Fruit fly (Drosophila melanogaster) whole organism, embryonic: ENCODE results near the gene IFT43.

Source experiments
- B-H1 ChIP-seq: fragments of 200-800 bp; sonication (Bioruptor generic); IDR thresholded peaks from 3 replicates; pipeline ENCODE4 v1.3.6; 2022; ENCODE audit warnings: missing biosample characterization, missing genetic modification characterization
- Bgb ChIP-seq: fragments of 200-800 bp; sonication (Bioruptor generic); IDR thresholded peaks from 2 replicates; pipeline ENCODE4 v1.3.6; 2022; ENCODE audit warnings: missing biosample characterization, missing genetic modification characterization; ENCODE audit not compliant: partially characterized antibody
- C15 ChIP-seq: fragments of 200-800 bp; sonication (Bioruptor generic); IDR thresholded peaks from 3 replicates; pipeline ENCODE4 v1.3.6; 2022; ENCODE audit warnings: missing biosample characterization, missing genetic modification characterization
- CG10366 ChIP-seq: fragments of 200-800 bp; sonication (Bioruptor generic); IDR thresholded peaks from 2 replicates; pipeline ENCODE4 v1.3.6; 2022; ENCODE audit warnings: missing biosample characterization, missing genetic modification characterization
- CG11093 ChIP-seq: fragments of 200-800 bp; sonication (Bioruptor generic); IDR thresholded peaks from 3 replicates; pipeline ENCODE4 v1.3.6; 2022; ENCODE audit warnings: missing biosample characterization, missing genetic modification characterization
- CG12744 ChIP-seq: fragments of 200-800 bp; sonication (Bioruptor generic); optimal IDR thresholded peaks from 2 replicates; lab custom pipeline; 2016; ENCODE audit warnings: missing biosample characterization, missing genetic modification characterization
- CG14710 ChIP-seq: fragments of 200-800 bp; sonication (Bioruptor generic); optimal IDR thresholded peaks from 3 replicates; lab custom pipeline; 2019; ENCODE audit warnings: missing biosample characterization, mild to moderate bottlenecking, missing genetic modification characterization, moderate library complexity
- CG1647 ChIP-seq: fragments of 200-800 bp; sonication (Bioruptor generic); optimal IDR thresholded peaks from 3 replicates; lab custom pipeline; 2016; ENCODE audit warnings: missing biosample characterization, missing genetic modification characterization
- CG17186 ChIP-seq: fragments of 200-800 bp; sonication (Bioruptor generic); optimal IDR thresholded peaks from 3 replicates; lab custom pipeline; 2017; ENCODE audit warnings: missing biosample characterization, missing genetic modification reagents, missing genetic modification characterization
- CG2712 ChIP-seq: fragments of 200-800 bp; optimal IDR thresholded peaks from 3 replicates; lab custom pipeline; 2019; ENCODE audit warnings: missing biosample characterization, mild to moderate bottlenecking, missing genetic modification characterization, moderate library complexity
- CG31441 ChIP-seq: fragments of 200-800 bp; sonication (Bioruptor generic); IDR thresholded peaks from 2 replicates; pipeline ENCODE4 v1.3.6; 2022; ENCODE audit warnings: missing biosample characterization, missing genetic modification characterization
- CG33213 ChIP-seq: fragments of 200-800 bp; sonication (Bioruptor generic); optimal IDR thresholded peaks from 3 replicates; lab custom pipeline; 2016; ENCODE audit warnings: missing biosample characterization, missing genetic modification characterization
- CG34224 ChIP-seq: fragments of 200-800 bp; sonication (Bioruptor generic); IDR thresholded peaks from 3 replicates; pipeline ENCODE4 v1.3.6; 2022; ENCODE audit warnings: missing biosample characterization, missing genetic modification characterization; ENCODE audit not compliant: partially characterized antibody
- CG3847 ChIP-seq: fragments of 200-800 bp; sonication (Bioruptor generic); IDR thresholded peaks from 2 replicates; pipeline ENCODE4 v1.3.6; 2022; ENCODE audit warnings: missing biosample characterization, missing genetic modification characterization
- CG4854 ChIP-seq: fragments of 200-800 bp; sonication (Bioruptor generic); optimal IDR thresholded peaks from 2 replicates; lab custom pipeline; 2016; ENCODE audit warnings: missing biosample characterization, missing genetic modification characterization, inconsistent platforms
- CG6254 ChIP-seq: fragments of 200-800 bp; sonication (Bioruptor generic); optimal IDR thresholded peaks from 3 replicates; lab custom pipeline; 2017; ENCODE audit warnings: mild to moderate bottlenecking, missing biosample characterization, missing genetic modification reagents, missing genetic modification characterization
- CG6791 ChIP-seq: fragments of 200-800 bp; sonication (Bioruptor generic); IDR thresholded peaks from 3 replicates; pipeline ENCODE4 v1.3.6; 2022; ENCODE audit warnings: missing biosample characterization, missing genetic modification characterization; ENCODE audit not compliant: partially characterized antibody
- CG7271 ChIP-seq: fragments of 200-800 bp; sonication (Bioruptor generic); optimal IDR thresholded peaks from 2 replicates; lab custom pipeline; 2018; ENCODE audit warnings: missing biosample characterization, mild to moderate bottlenecking, missing genetic modification characterization, moderate library complexity
- CG9437 ChIP-seq: fragments of 200-800 bp; sonication (Bioruptor generic); optimal IDR thresholded peaks from 2 replicates; lab custom pipeline; 2018; ENCODE audit warnings: missing biosample characterization, mild to moderate bottlenecking, missing genetic modification characterization
- CHES-1-like ChIP-seq: fragments of 200-800 bp; sonication (Bioruptor generic); optimal IDR thresholded peaks from 2 replicates; lab custom pipeline; 2016; ENCODE audit warnings: missing biosample characterization, missing genetic modification characterization
- Camta ChIP-seq: fragments of 200-800 bp; sonication (Bioruptor generic); optimal IDR thresholded peaks from 2 replicates; lab custom pipeline; 2016; ENCODE audit warnings: missing biosample characterization, missing genetic modification characterization
- Dad ChIP-seq: fragments of 200-800 bp; sonication (Bioruptor generic); optimal IDR thresholded peaks from 3 replicates; lab custom pipeline; 2016; ENCODE audit warnings: missing biosample characterization, missing genetic modification characterization
- Doc3 ChIP-seq: fragments of 200-800 bp; sonication (Bioruptor generic); IDR thresholded peaks from 3 replicates; pipeline ENCODE4 v1.3.6; 2022; ENCODE audit warnings: missing biosample characterization, missing genetic modification characterization; ENCODE audit not compliant: partially characterized antibody
- Dref ChIP-seq: fragments of 200-800 bp; sonication (Bioruptor generic); IDR thresholded peaks from 2 replicates; pipeline ENCODE4 v1.3.6; 2022; ENCODE audit warnings: missing biosample characterization, missing genetic modification characterization
- E2f2 ChIP-seq: fragments of 200-800 bp; sonication (Bioruptor generic); IDR thresholded peaks from 2 replicates; pipeline ENCODE4 v1.3.6; 2022; ENCODE audit warnings: missing biosample characterization, missing genetic modification characterization
- H2.0 ChIP-seq: fragments of 200-800 bp; sonication (Bioruptor generic); IDR thresholded peaks from 2 replicates; pipeline ENCODE4 v1.3.6; 2022; ENCODE audit warnings: missing biosample characterization, missing genetic modification characterization
- HmgZ ChIP-seq: fragments of 200-800 bp; sonication (Bioruptor generic); optimal IDR thresholded peaks from 2 replicates; lab custom pipeline; 2018; ENCODE audit warnings: missing biosample characterization, mild to moderate bottlenecking, missing genetic modification characterization
- Sry-β ChIP-seq: fragments of 200-800 bp; sonication (Bioruptor generic); optimal IDR thresholded peaks from 2 replicates; lab custom pipeline; 2018; ENCODE audit warnings: missing biosample characterization, mild to moderate bottlenecking, missing genetic modification characterization, moderate library complexity
- Ssrp ChIP-seq: fragments of 200-800 bp; sonication (Bioruptor generic); optimal IDR thresholded peaks from 2 replicates; lab custom pipeline; 2018; ENCODE audit warnings: missing biosample characterization, mild to moderate bottlenecking, missing genetic modification characterization, moderate library complexity
- Tbp ChIP-seq: fragments of >200 bp; optimal IDR thresholded peaks from 2 replicates; lab custom pipeline; 2018; ENCODE audit warnings: missing biosample characterization, missing genetic modification characterization
- Vsx1 ChIP-seq: fragments of 200-800 bp; sonication (Bioruptor generic); optimal IDR thresholded peaks from 2 replicates; lab custom pipeline; 2017; ENCODE audit warnings: missing biosample characterization, mild to moderate bottlenecking, missing genetic modification characterization, missing genetic modification reagents
- bbx ChIP-seq: fragments of 200-800 bp; sonication (Bioruptor generic); IDR thresholded peaks from 2 replicates; pipeline ENCODE4 v1.3.6; 2022; ENCODE audit warnings: missing biosample characterization, missing genetic modification characterization; ENCODE audit not compliant: partially characterized antibody
- ci ChIP-seq: fragments of 200-800 bp; sonication (Bioruptor generic); IDR thresholded peaks from 3 replicates; pipeline ENCODE4 v1.3.6; 2022; ENCODE audit warnings: missing biosample characterization, missing genetic modification characterization
- gsb ChIP-seq: fragments of 200-800 bp; sonication (Bioruptor generic); IDR thresholded peaks from 2 replicates; pipeline ENCODE4 v1.3.6; 2022; ENCODE audit warnings: missing biosample characterization, missing genetic modification characterization
- insv ChIP-seq, 2 experiments: fragments of 200-800 bp; sonication (Bioruptor generic); optimal IDR thresholded peaks; 3 replicates each; lab custom pipeline; 2016 to 2018; ENCODE audit warnings: missing biosample characterization in 2 of 2, missing genetic modification characterization in 2 of 2
- inv ChIP-seq: fragments of 200-800 bp; sonication (Bioruptor generic); IDR thresholded peaks from 2 replicates; pipeline ENCODE4 v1.3.6; 2022; ENCODE audit warnings: missing biosample characterization, missing genetic modification characterization; ENCODE audit not compliant: partially characterized antibody
- jing ChIP-seq: fragments of 200-800 bp; sonication (Bioruptor generic); optimal IDR thresholded peaks from 2 replicates; lab custom pipeline; 2018; ENCODE audit warnings: missing biosample characterization, mild to moderate bottlenecking, missing genetic modification characterization
- klu ChIP-seq: fragments of 200-800 bp; sonication (Bioruptor generic); IDR thresholded peaks from 2 replicates; pipeline ENCODE4 v1.3.6; 2022; ENCODE audit warnings: missing biosample characterization, missing genetic modification characterization
- knrl ChIP-seq: fragments of 200-800 bp; sonication (Bioruptor generic); IDR thresholded peaks from 3 replicates; pipeline ENCODE4 v1.3.6; 2022; ENCODE audit warnings: missing biosample characterization, missing genetic modification characterization; ENCODE audit not compliant: partially characterized antibody
- nerfin-1 ChIP-seq: fragments of 200-800 bp; sonication (Bioruptor generic); optimal IDR thresholded peaks from 3 replicates; lab custom pipeline; 2019; ENCODE audit warnings: missing biosample characterization, mild to moderate bottlenecking, missing genetic modification characterization, moderate library complexity
- onecut ChIP-seq: fragments of 200-800 bp; sonication (Bioruptor generic); IDR thresholded peaks from 2 replicates; pipeline ENCODE4 v1.3.6; 2022; ENCODE audit warnings: missing biosample characterization, missing genetic modification characterization
- phol ChIP-seq: fragments of 200-800 bp; sonication (Bioruptor generic); optimal IDR thresholded peaks from 3 replicates; lab custom pipeline; 2018; ENCODE audit warnings: missing biosample characterization, mild to moderate bottlenecking, missing genetic modification characterization, moderate library complexity
- pum ChIP-seq: fragments of 200-800 bp; sonication (Bioruptor generic); optimal IDR thresholded peaks from 2 replicates; lab custom pipeline; 2016; ENCODE audit warnings: missing biosample characterization, missing genetic modification characterization
- sd ChIP-seq: fragments of 200-800 bp; sonication (Bioruptor generic); optimal IDR thresholded peaks from 3 replicates; lab custom pipeline; 2018; ENCODE audit warnings: missing biosample characterization, mild to moderate bottlenecking, missing genetic modification characterization, moderate library complexity
- sens ChIP-seq: fragments of 200-800 bp; sonication (Bioruptor generic); peaks from one replicate; lab custom pipeline; 2016; ENCODE audit warnings: missing biosample characterization, missing genetic modification characterization
- seq ChIP-seq: fragments of 200-800 bp; sonication (Bioruptor generic); IDR thresholded peaks from 2 replicates; pipeline ENCODE4 v1.3.6; 2022; ENCODE audit warnings: missing biosample characterization, missing genetic modification characterization
- sna ChIP-seq: fragments of 200-800 bp; sonication (Bioruptor generic); IDR thresholded peaks from 2 replicates; pipeline ENCODE4 v1.3.6; 2022; ENCODE audit warnings: missing biosample characterization, missing genetic modification characterization; ENCODE audit not compliant: partially characterized antibody
- stwl ChIP-seq: fragments of 200-800 bp; sonication (Bioruptor generic); optimal IDR thresholded peaks from 3 replicates; lab custom pipeline; 2018; ENCODE audit warnings: missing biosample characterization, mild to moderate bottlenecking, missing genetic modification characterization, moderate library complexity
- tna ChIP-seq: fragments of 200-800 bp; sonication (Bioruptor generic); IDR thresholded peaks from 2 replicates; pipeline ENCODE4 v1.3.6; 2022; ENCODE audit warnings: missing biosample characterization, missing genetic modification characterization; ENCODE audit not compliant: partially characterized antibody
- unc-4 ChIP-seq: fragments of 200-800 bp; sonication (Bioruptor generic); IDR thresholded peaks from 2 replicates; pipeline ENCODE4 v1.3.6; 2022; ENCODE audit warnings: missing biosample characterization, missing genetic modification characterization; ENCODE audit not compliant: partially characterized antibody

The IFT43 gene

dm6 chr2L:12694823-12695420, at the start of gene IFT43, which contains the start of gene PICK1:
IFT43 (minus strand) TSS chr2L:12694988.
PICK1 (plus strand) TSS chr2L:12695033.
- TF ChIP-seq Camta (GFP tag; lab: Kevin White, UChicago) = no peak
- peak; percentile 56 for TF ChIP-seq inv (GFP tag; lab: Robert Waterston, UW)
- TF ChIP-seq gsb (GFP tag; lab: Robert Waterston, UW) = no peak
- no peak for TF ChIP-seq seq (GFP tag; lab: Robert Waterston, UW)
- TF ChIP-seq Sry-β (GFP tag; lab: Kevin White, UChicago) = peak; percentile 37
- TF ChIP-seq C15 = no peak
- TF ChIP-seq insv (GFP tag; optimal IDR thresholded peaks at IDR 0.05; lab: Kevin White, UChicago) = no peak
- peak; percentile 52 for TF ChIP-seq Dref (GFP tag; lab: Robert Waterston, UW)
- TF ChIP-seq CG33213 (GFP tag; lab: Kevin White, UChicago) = peak; percentile 6
- TF ChIP-seq sd (tag; lab: Kevin White, UChicago) = no peak
- TF ChIP-seq CHES-1-like (GFP tag; lab: Kevin White, UChicago) = peak; percentile 4
- TF ChIP-seq CG2712 (tag; lab: Kevin White, UChicago) = no peak
- no peak for TF ChIP-seq CG12744 (GFP tag; lab: Kevin White, UChicago)
- TF ChIP-seq CG14710 = peak; percentile 6
- peak; percentile 19 for TF ChIP-seq HmgZ (tag; lab: Kevin White, UChicago)
- no peak for TF ChIP-seq CG1647 (GFP tag; lab: Kevin White, UChicago)
- TF ChIP-seq CG10366 (GFP tag; lab: Robert Waterston, UW) = no peak
- TF ChIP-seq Doc3 = peak; percentile 69
- peak; percentile 79 for TF ChIP-seq CG34224 (GFP tag; lab: Robert Waterston, UW)
- TF ChIP-seq knrl (GFP tag; lab: Robert Waterston, UW) = peak; percentile 78
- TF ChIP-seq Bgb (GFP tag; lab: Robert Waterston, UW) = peak; percentile 89
- TF ChIP-seq nerfin-1 (tag; lab: Kevin White, UChicago) = peak; percentile 58
- no peak for TF ChIP-seq Vsx1 (GFP tag; lab: Kevin White, UChicago)
- TF ChIP-seq pum (GFP tag; lab: Kevin White, UChicago) = no peak
- TF ChIP-seq Ssrp (tag; lab: Kevin White, UChicago) = no peak
- no peak for TF ChIP-seq Tbp
- TF ChIP-seq CG4854 (GFP tag; lab: Kevin White, UChicago) = no peak
- TF ChIP-seq CG31441 = no peak
- TF ChIP-seq onecut (GFP tag; lab: Robert Waterston, UW) = peak; percentile 98
- no peak for TF ChIP-seq CG6254 (GFP tag; lab: Kevin White, UChicago)
- TF ChIP-seq H2.0 (GFP tag; lab: Robert Waterston, UW) = no peak
- 0 out of 3 replicates have a peak, but pooled peaks have one; percentile 33 for TF ChIP-seq ci (GFP tag; lab: Robert Waterston, UW)
- peak; percentile 48 for TF ChIP-seq stwl (tag; lab: Kevin White, UChicago)
- TF ChIP-seq CG3847 (GFP tag; lab: Robert Waterston, UW) = 0 out of 2 replicates have a peak, but pooled peaks have one; percentile 20
- peak; percentile 75 for TF ChIP-seq unc-4 (GFP tag; lab: Robert Waterston, UW)
- TF ChIP-seq CG9437 (GFP tag; lab: Kevin White, UChicago) = no peak
- TF ChIP-seq B-H1 = no peak
- TF ChIP-seq klu (GFP tag; lab: Robert Waterston, UW) = no peak
- TF ChIP-seq sna (GFP tag; lab: Robert Waterston, UW) = peak; percentile 76
- TF ChIP-seq CG6791 (GFP tag; lab: Robert Waterston, UW) = peak; percentile 76
- peak; percentile 46 for TF ChIP-seq sens
- TF ChIP-seq CG11093 (GFP tag; lab: Robert Waterston, UW) = no peak
- TF ChIP-seq jing (GFP tag; lab: Kevin White, UChicago) = no peak
- peak; percentile 78 for TF ChIP-seq tna (GFP tag; lab: Robert Waterston, UW)
- peak; percentile 86 for TF ChIP-seq bbx (GFP tag; lab: Robert Waterston, UW)
- TF ChIP-seq Dad (GFP tag; lab: Kevin White, UChicago) = no peak
- peak; percentile 61 for TF ChIP-seq phol (tag; lab: Kevin White, UChicago)
- no peak for TF ChIP-seq CG17186 (GFP tag; lab: Kevin White, UChicago)
- TF ChIP-seq E2f2 (GFP tag; lab: Robert Waterston, UW) = peak; percentile 47; the same call in 1 of the 2 replicates
- TF ChIP-seq CG7271 = no peak
